Worm (Caenorhabditis elegans): ENCODE measurements around the gene Y59H11AR.4.

DNA sequence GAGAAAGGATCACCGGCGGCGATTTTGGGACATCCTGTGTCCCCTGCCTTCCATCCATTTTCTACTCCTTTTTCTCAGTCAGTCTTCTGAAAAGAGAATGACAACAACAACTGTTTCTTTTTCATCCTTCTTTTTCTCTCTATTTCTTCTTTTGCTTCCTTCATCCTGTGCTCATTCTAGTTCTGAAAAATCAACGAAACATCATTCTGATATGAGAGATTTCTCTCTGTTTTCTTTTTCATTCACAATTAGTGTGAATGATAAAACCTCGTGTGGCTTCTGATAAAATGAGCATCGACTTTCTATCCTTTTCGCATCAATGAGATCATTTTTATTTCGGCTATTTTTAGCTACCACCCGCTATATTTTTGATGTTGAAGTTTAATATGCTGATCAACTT lies 4.7 kb upstream of the Y59H11AR.4 start:
- TF ChIP-seq tbx-11 (GFP tag; IDR thresholded peaks at IDR 0.05) = no peak
- no peak for TF ChIP-seq ama-1 (optimal IDR thresholded peaks at IDR 0.05)
- no peak for TF ChIP-seq tra-4 (tag; optimal IDR thresholded peaks at IDR 0.05)
- no peak for TF ChIP-seq B0310.2 (tag; optimal IDR thresholded peaks at IDR 0.05)
- no peak for TF ChIP-seq hmbx-1 (tag; optimal IDR thresholded peaks at IDR 0.05)
- no peak for TF ChIP-seq aly-1 (tag; optimal IDR thresholded peaks at IDR 0.05)
- TF ChIP-seq ets-7 (tag; optimal IDR thresholded peaks at IDR 0.05) = no peak
- TF ChIP-seq sea-1 (GFP tag; conservative IDR thresholded peaks at IDR 0.05) = no peak
- no peak for TF ChIP-seq ceh-36 (tag; optimal IDR thresholded peaks at IDR 0.05)
- no peak for TF ChIP-seq scrt-1 (GFP tag; IDR thresholded peaks at IDR 0.05)
- no peak for TF ChIP-seq ceh-13 (GFP tag; optimal IDR thresholded peaks at IDR 0.05)
- no peak for TF ChIP-seq flt-1 (GFP tag; IDR thresholded peaks at IDR 0.05)
